Fruit fly (Drosophila melanogaster): Measurements from ENCODE around the gene CG15646.

DNA sequence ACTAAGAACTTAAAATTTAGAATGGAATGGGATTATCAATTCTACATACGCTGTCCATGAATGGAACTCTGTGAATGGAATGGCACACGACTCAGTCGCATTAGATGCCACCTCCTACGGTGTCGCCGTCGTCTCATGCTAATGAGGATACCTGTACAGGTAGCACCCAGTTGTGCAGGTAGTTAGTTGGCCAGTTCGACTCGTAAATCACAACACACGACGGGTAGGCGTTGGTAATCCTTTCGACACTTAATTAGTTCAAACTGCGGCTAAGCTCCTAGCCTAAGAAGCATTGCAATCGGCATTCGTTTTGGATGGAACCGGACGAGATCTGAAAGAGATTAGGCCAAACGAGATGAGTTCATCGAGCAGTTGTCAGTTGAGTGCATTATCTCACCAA lies 13.6 kb upstream of the CG15646 start:
- TF ChIP-seq h (optimal IDR thresholded peaks at IDR 0.05) (no peak), Myc (optimal IDR thresholded peaks at IDR 0.05) (no peak)
